Worm (Caenorhabditis elegans): ENCODE results near the gene sru-6.

The sru-6 gene

ce11 chrIV:9527002-9527401, 36.6 kb downstream of the sru-6 start:
- no peak for TF ChIP-seq tab-1 (GFP tag; IDR thresholded peaks at IDR 0.05)
- no peak for TF ChIP-seq cog-1 (tag; optimal IDR thresholded peaks at IDR 0.05)
- no peak for TF ChIP-seq klf-2 (GFP tag; conservative IDR thresholded peaks at IDR 0.05)
- no peak for TF ChIP-seq ztf-23 (GFP tag; IDR thresholded peaks at IDR 0.05)
- no peak for TF ChIP-seq med-1 (GFP tag; optimal IDR thresholded peaks at IDR 0.05; ENCODE audit: insufficient read depth)
- TF ChIP-seq ztf-29 (GFP tag; IDR thresholded peaks at IDR 0.05): no peak
- TF ChIP-seq T22C8.4 (GFP tag; IDR thresholded peaks at IDR 0.05): no peak
- no peak for TF ChIP-seq ref-1 (GFP tag; conservative IDR thresholded peaks at IDR 0.05)
- no peak for TF ChIP-seq flt-1 (GFP tag; IDR thresholded peaks at IDR 0.05)

ce11 chrIV:9529647-9530046, 39.2 kb downstream of the sru-6 start, which contains the start of gene elo-7:
elo-7 (plus strand) TSS chrIV:9529947.
- no peak for TF ChIP-seq ztf-23 (GFP tag; IDR thresholded peaks at IDR 0.05)
- TF ChIP-seq flt-1 (GFP tag; IDR thresholded peaks at IDR 0.05): no peak
- no peak for TF ChIP-seq ref-1 (GFP tag; conservative IDR thresholded peaks at IDR 0.05)
- TF ChIP-seq ztf-29 (GFP tag; IDR thresholded peaks at IDR 0.05): no peak
- no peak for TF ChIP-seq klf-2 (GFP tag; conservative IDR thresholded peaks at IDR 0.05)
- TF ChIP-seq T22C8.4 (GFP tag; IDR thresholded peaks at IDR 0.05): no peak
- no peak for TF ChIP-seq tab-1 (GFP tag; IDR thresholded peaks at IDR 0.05)
- TF ChIP-seq med-1 (GFP tag; optimal IDR thresholded peaks at IDR 0.05; ENCODE audit: insufficient read depth): no peak
- TF ChIP-seq cog-1 (tag; optimal IDR thresholded peaks at IDR 0.05): no peak

ce11 chrIV:9530768-9531167, 40.3 kb downstream of the sru-6 start:
- TF ChIP-seq ztf-23 (GFP tag; IDR thresholded peaks at IDR 0.05) (no peak), ztf-29 (GFP tag; IDR thresholded peaks at IDR 0.05) (no peak), klf-2 (GFP tag; conservative IDR thresholded peaks at IDR 0.05) (no peak), ref-1 (GFP tag; conservative IDR thresholded peaks at IDR 0.05) (no peak), tab-1 (GFP tag; IDR thresholded peaks at IDR 0.05) (no peak), cog-1 (tag; optimal IDR thresholded peaks at IDR 0.05) (no peak), flt-1 (GFP tag; IDR thresholded peaks at IDR 0.05) (no peak), med-1 (GFP tag; optimal IDR thresholded peaks at IDR 0.05; ENCODE audit: insufficient read depth) (no peak), T22C8.4 (GFP tag; IDR thresholded peaks at IDR 0.05) (no peak)

- TF ChIP-seq cog-1 (tag; optimal IDR thresholded peaks at IDR 0.05) (no peak), med-1 (GFP tag; optimal IDR thresholded peaks at IDR 0.05; ENCODE audit: insufficient read depth) (no peak), tab-1 (GFP tag; IDR thresholded peaks at IDR 0.05) (no peak), flt-1 (GFP tag; IDR thresholded peaks at IDR 0.05) (no peak), T22C8.4 (GFP tag; IDR thresholded peaks at IDR 0.05) (no peak), ztf-23 (GFP tag; IDR thresholded peaks at IDR 0.05) (no peak), klf-2 (GFP tag; conservative IDR thresholded peaks at IDR 0.05) (no peak), ztf-29 (GFP tag; IDR thresholded peaks at IDR 0.05) (no peak)
Observed at ce11 chrIV:9533071-9533470, 42.7 kb downstream of the sru-6 start, which contains the start of gene F56H11.2. F56H11.2 (minus strand) TSS chrIV:9533171.

ce11 chrIV:9534342-9534741, 43.9 kb downstream of the sru-6 start:
- no peak for TF ChIP-seq ztf-23 (GFP tag; IDR thresholded peaks at IDR 0.05)
- TF ChIP-seq med-1 (GFP tag; optimal IDR thresholded peaks at IDR 0.05; ENCODE audit: insufficient read depth): no peak

ce11 chrIV:9535105-9535504, 44.7 kb downstream of the sru-6 start:
- no peak for TF ChIP-seq ref-1 (GFP tag; conservative IDR thresholded peaks at IDR 0.05)
- no peak for TF ChIP-seq med-1 (GFP tag; optimal IDR thresholded peaks at IDR 0.05; ENCODE audit: insufficient read depth)
- no peak for TF ChIP-seq ztf-29 (GFP tag; IDR thresholded peaks at IDR 0.05)
- TF ChIP-seq tab-1 (GFP tag; IDR thresholded peaks at IDR 0.05): no peak
- no peak for TF ChIP-seq ztf-23 (GFP tag; IDR thresholded peaks at IDR 0.05)
- no peak for TF ChIP-seq flt-1 (GFP tag; IDR thresholded peaks at IDR 0.05)
- TF ChIP-seq cog-1 (tag; optimal IDR thresholded peaks at IDR 0.05): no peak
- no peak for TF ChIP-seq T22C8.4 (GFP tag; IDR thresholded peaks at IDR 0.05)

- TF ChIP-seq med-1 (GFP tag; optimal IDR thresholded peaks at IDR 0.05; ENCODE audit: insufficient read depth): no peak
- TF ChIP-seq tab-1 (GFP tag; IDR thresholded peaks at IDR 0.05): no peak
- TF ChIP-seq T22C8.4 (GFP tag; IDR thresholded peaks at IDR 0.05): no peak
- TF ChIP-seq ztf-23 (GFP tag; IDR thresholded peaks at IDR 0.05): no peak
- TF ChIP-seq flt-1 (GFP tag; IDR thresholded peaks at IDR 0.05): no peak
Observed at ce11 chrIV:9536124-9536523, 45.7 kb downstream of the sru-6 start.

- no peak for TF ChIP-seq ref-1 (GFP tag; conservative IDR thresholded peaks at IDR 0.05)
- TF ChIP-seq tab-1 (GFP tag; IDR thresholded peaks at IDR 0.05): no peak
- TF ChIP-seq med-1 (GFP tag; optimal IDR thresholded peaks at IDR 0.05; ENCODE audit: insufficient read depth): no peak
- TF ChIP-seq cog-1 (tag; optimal IDR thresholded peaks at IDR 0.05): no peak
- no peak for TF ChIP-seq klf-2 (GFP tag; conservative IDR thresholded peaks at IDR 0.05)
- no peak for TF ChIP-seq T22C8.4 (GFP tag; IDR thresholded peaks at IDR 0.05)
- TF ChIP-seq flt-1 (GFP tag; IDR thresholded peaks at IDR 0.05): no peak
- TF ChIP-seq ztf-23 (GFP tag; IDR thresholded peaks at IDR 0.05): no peak
- TF ChIP-seq ztf-29 (GFP tag; IDR thresholded peaks at IDR 0.05): no peak
Observed at ce11 chrIV:9537500-9537899, 47.1 kb downstream of the sru-6 start.

- TF ChIP-seq flt-1 (GFP tag; IDR thresholded peaks at IDR 0.05): no peak
- TF ChIP-seq ztf-23 (GFP tag; IDR thresholded peaks at IDR 0.05): no peak
- TF ChIP-seq med-1 (GFP tag; optimal IDR thresholded peaks at IDR 0.05; ENCODE audit: insufficient read depth): no peak
- TF ChIP-seq ztf-29 (GFP tag; IDR thresholded peaks at IDR 0.05): no peak
- no peak for TF ChIP-seq ref-1 (GFP tag; conservative IDR thresholded peaks at IDR 0.05)
- TF ChIP-seq T22C8.4 (GFP tag; IDR thresholded peaks at IDR 0.05): no peak
- TF ChIP-seq klf-2 (GFP tag; conservative IDR thresholded peaks at IDR 0.05): no peak
- TF ChIP-seq cog-1 (tag; optimal IDR thresholded peaks at IDR 0.05): no peak
- TF ChIP-seq tab-1 (GFP tag; IDR thresholded peaks at IDR 0.05): no peak
Observed at ce11 chrIV:9538214-9538613, 47.8 kb downstream of the sru-6 start.

- TF ChIP-seq ztf-29 (GFP tag; IDR thresholded peaks at IDR 0.05) (no peak), flt-1 (GFP tag; IDR thresholded peaks at IDR 0.05) (no peak), ztf-23 (GFP tag; IDR thresholded peaks at IDR 0.05) (no peak), T22C8.4 (GFP tag; IDR thresholded peaks at IDR 0.05) (no peak), tab-1 (GFP tag; IDR thresholded peaks at IDR 0.05) (no peak), klf-2 (GFP tag; conservative IDR thresholded peaks at IDR 0.05) (no peak), cog-1 (tag; optimal IDR thresholded peaks at IDR 0.05) (no peak), ref-1 (GFP tag; conservative IDR thresholded peaks at IDR 0.05) (no peak), med-1 (GFP tag; optimal IDR thresholded peaks at IDR 0.05; ENCODE audit: insufficient read depth) (no peak)
Observed at ce11 chrIV:9540342-9540856, 50.0 kb downstream of the sru-6 start, which contains the start of gene fbl-1. fbl-1 (plus strand) TSS chrIV:9540806.

Data from whole organism, midembryonic.